Fruit fly (Drosophila melanogaster) whole organism, embryonic: ENCODE results near the gene CG42763.

Experiments used
- Bgb ChIP-seq: fragments of 200-800 bp; sonication (Bioruptor generic); IDR thresholded peaks from 2 replicates; pipeline ENCODE4 v1.3.6; 2022; ENCODE audit warnings: missing biosample characterization, missing genetic modification characterization; ENCODE audit not compliant: partially characterized antibody
- CG10209 ChIP-seq: fragments of 200-800 bp; sonication (Bioruptor generic); optimal IDR thresholded peaks from 3 replicates; lab custom pipeline; 2017; ENCODE audit warnings: missing biosample characterization, mild to moderate bottlenecking, missing genetic modification characterization, missing genetic modification reagents
- CG10543 ChIP-seq: fragments of 200-800 bp; sonication (Bioruptor generic); optimal IDR thresholded peaks from 3 replicates; lab custom pipeline; 2017; ENCODE audit warnings: missing biosample characterization, mild to moderate bottlenecking, missing genetic modification characterization, moderate library complexity
- CG12769 ChIP-seq: fragments of 200-800 bp; sonication (Bioruptor generic); optimal IDR thresholded peaks from 2 replicates; lab custom pipeline; 2019; ENCODE audit warnings: missing biosample characterization, mild to moderate bottlenecking, missing genetic modification characterization, moderate library complexity
- CG1529 ChIP-seq: fragments of 200-800 bp; sonication (Bioruptor generic); optimal IDR thresholded peaks from 3 replicates; lab custom pipeline; 2018; ENCODE audit warnings: missing biosample characterization, missing genetic modification characterization
- CG15514 ChIP-seq: fragments of 200-800 bp; sonication (Bioruptor generic); optimal IDR thresholded peaks from 3 replicates; lab custom pipeline; 2017; ENCODE audit warnings: missing biosample characterization, missing genetic modification characterization, mild to moderate bottlenecking, moderate library complexity, missing genetic modification reagents
- CG16813 ChIP-seq: fragments of 200-800 bp; sonication (Bioruptor generic); IDR thresholded peaks from 3 replicates; pipeline ENCODE4 v1.3.6; 2022; ENCODE audit warnings: missing biosample characterization, missing genetic modification characterization; ENCODE audit not compliant: partially characterized antibody
- CG18262 ChIP-seq: fragments of 200-800 bp; optimal IDR thresholded peaks from 3 replicates; lab custom pipeline; 2019; ENCODE audit warnings: missing biosample characterization, mild to moderate bottlenecking, missing genetic modification characterization, moderate library complexity
- CG42726 ChIP-seq: fragments of 200-800 bp; sonication (Bioruptor generic); IDR thresholded peaks from 2 replicates; pipeline ENCODE4 v1.3.6; 2022; ENCODE audit warnings: missing biosample characterization, missing genetic modification characterization; ENCODE audit not compliant: partially characterized antibody
- CG5180 ChIP-seq: fragments of 200-800 bp; sonication (Bioruptor generic); optimal IDR thresholded peaks from 3 replicates; lab custom pipeline; 2017; ENCODE audit warnings: missing biosample characterization, missing genetic modification characterization, mild to moderate bottlenecking, moderate library complexity, missing genetic modification reagents
- CG7745 ChIP-seq: fragments of 200-800 bp; sonication (Bioruptor generic); optimal IDR thresholded peaks from 2 replicates; lab custom pipeline; 2018; ENCODE audit warnings: missing biosample characterization, mild to moderate bottlenecking, missing genetic modification characterization, moderate library complexity
- CG8281 ChIP-seq: fragments of 200-800 bp; sonication (Bioruptor generic); optimal IDR thresholded peaks from 2 replicates; lab custom pipeline; 2018; ENCODE audit warnings: missing biosample characterization, mild to moderate bottlenecking, missing genetic modification characterization, moderate library complexity
- CG8290 ChIP-seq, 3 experiments: fragments of 200-800 bp; sonication (Bioruptor generic); optimal IDR thresholded peaks; 2 replicates each; lab custom pipeline; 2016 to 2019; ENCODE audit warnings: missing biosample characterization in 3 of 3, missing genetic modification characterization in 3 of 3, mild to moderate bottlenecking in 2 of 3, moderate library complexity in 1 of 3
- Eip74EF ChIP-seq, 2 experiments: fragments of 200-800 bp in 1 of 2; fragments of >200 bp in 1 of 2; sonication (Bioruptor generic) in 1 of 2; optimal IDR thresholded peaks; 2 replicates each; lab custom pipeline; 2017 to 2019; ENCODE audit warnings: missing biosample characterization in 2 of 2, missing genetic modification characterization in 2 of 2, mild to moderate bottlenecking in 1 of 2, moderate library complexity in 1 of 2
- H2.0 ChIP-seq: fragments of 200-800 bp; sonication (Bioruptor generic); IDR thresholded peaks from 2 replicates; pipeline ENCODE4 v1.3.6; 2022; ENCODE audit warnings: missing biosample characterization, missing genetic modification characterization
- HLHmδ ChIP-seq: fragments of 200-800 bp; sonication (Bioruptor generic); optimal IDR thresholded peaks from 2 replicates; lab custom pipeline; 2018; ENCODE audit warnings: missing biosample characterization, mild to moderate bottlenecking, missing genetic modification characterization, moderate library complexity
- Jarid2 ChIP-seq: fragments of 200-800 bp; sonication (Bioruptor generic); optimal IDR thresholded peaks from 3 replicates; lab custom pipeline; 2017; ENCODE audit warnings: mild to moderate bottlenecking, missing biosample characterization, missing genetic modification reagents, missing genetic modification characterization
- Med ChIP-seq: fragments of 200-800 bp; sonication (Bioruptor generic); peaks from one replicate; lab custom pipeline; 2016; ENCODE audit warnings: missing biosample characterization, missing genetic modification characterization, mild to moderate bottlenecking, inconsistent platforms, moderate library complexity
- Mrtf ChIP-seq: fragments of 200-800 bp; sonication (Bioruptor generic); IDR thresholded peaks from 3 replicates; pipeline ENCODE4 v1.3.6; 2022; ENCODE audit warnings: missing biosample characterization, missing genetic modification characterization
- Opbp ChIP-seq: fragments of 200-800 bp; sonication (Bioruptor generic); IDR thresholded peaks from 3 replicates; pipeline ENCODE4 v1.3.6; 2022; ENCODE audit warnings: missing biosample characterization, missing genetic modification characterization; ENCODE audit not compliant: partially characterized antibody
- Vsx1 ChIP-seq: fragments of 200-800 bp; sonication (Bioruptor generic); optimal IDR thresholded peaks from 2 replicates; lab custom pipeline; 2017; ENCODE audit warnings: missing biosample characterization, mild to moderate bottlenecking, missing genetic modification characterization, missing genetic modification reagents
- amos ChIP-seq: fragments of 200-800 bp; sonication (Bioruptor generic); IDR thresholded peaks from 2 replicates; pipeline ENCODE4 v1.3.6; 2022; ENCODE audit warnings: missing biosample characterization, missing genetic modification characterization; ENCODE audit not compliant: partially characterized antibody
- ato ChIP-seq: fragments of 200-800 bp; sonication (Bioruptor generic); IDR thresholded peaks from 2 replicates; pipeline ENCODE4 v1.3.6; 2022; ENCODE audit warnings: missing biosample characterization, missing genetic modification characterization; ENCODE audit not compliant: partially characterized antibody
- bbx ChIP-seq: fragments of 200-800 bp; sonication (Bioruptor generic); IDR thresholded peaks from 2 replicates; pipeline ENCODE4 v1.3.6; 2022; ENCODE audit warnings: missing biosample characterization, missing genetic modification characterization; ENCODE audit not compliant: partially characterized antibody
- br ChIP-seq: fragments of >200 bp; optimal IDR thresholded peaks from 2 replicates; lab custom pipeline; 2017
- caup ChIP-seq: fragments of 200-800 bp; sonication (Bioruptor generic); optimal IDR thresholded peaks from 3 replicates; lab custom pipeline; 2017; ENCODE audit warnings: missing biosample characterization, mild to moderate bottlenecking, missing genetic modification characterization, moderate library complexity; ENCODE audit not compliant: severe bottlenecking
- chinmo ChIP-seq: fragments of 200-800 bp; sonication (Bioruptor generic); IDR thresholded peaks from 4 replicates; pipeline ENCODE4 v1.3.6; 2022; ENCODE audit warnings: missing biosample characterization, missing genetic modification characterization; ENCODE audit not compliant: partially characterized antibody
- crol ChIP-seq: fragments of 200-800 bp; sonication (Bioruptor generic); IDR thresholded peaks from 2 replicates; pipeline ENCODE4 v1.3.6; 2022; ENCODE audit warnings: missing biosample characterization, missing genetic modification characterization
- disco-r ChIP-seq: fragments of 200-800 bp; sonication (Bioruptor generic); optimal IDR thresholded peaks from 2 replicates; lab custom pipeline; 2016; ENCODE audit warnings: missing biosample characterization, missing genetic modification characterization
- en ChIP-seq: fragments of 200-800 bp; sonication (Bioruptor generic); optimal IDR thresholded peaks from 2 replicates; lab custom pipeline; 2016; ENCODE audit warnings: missing biosample characterization, missing genetic modification characterization
- eve ChIP-seq, 2 experiments: fragments of >200 bp; optimal IDR thresholded peaks; 2 replicates each; lab custom pipeline; 2017; ENCODE audit warnings: missing biosample characterization in 2 of 2, missing genetic modification characterization in 2 of 2
- fd102C ChIP-seq: fragments of 200-800 bp; sonication (Bioruptor generic); optimal IDR thresholded peaks from 2 replicates; lab custom pipeline; 2018; ENCODE audit warnings: missing biosample characterization, mild to moderate bottlenecking, missing genetic modification characterization, moderate library complexity
- hbn ChIP-seq: fragments of 200-800 bp; sonication (Bioruptor generic); IDR thresholded peaks from 2 replicates; pipeline ENCODE4 v1.3.6; 2022; ENCODE audit warnings: missing biosample characterization, missing genetic modification characterization; ENCODE audit not compliant: partially characterized antibody
- inv ChIP-seq: fragments of 200-800 bp; sonication (Bioruptor generic); IDR thresholded peaks from 2 replicates; pipeline ENCODE4 v1.3.6; 2022; ENCODE audit warnings: missing biosample characterization, missing genetic modification characterization; ENCODE audit not compliant: partially characterized antibody
- kni ChIP-seq: fragments of 200-800 bp; sonication (Bioruptor generic); optimal IDR thresholded peaks from 3 replicates; lab custom pipeline; 2017; ENCODE audit warnings: mild to moderate bottlenecking, missing biosample characterization, missing genetic modification reagents, missing genetic modification characterization
- lab ChIP-seq: fragments of 200-800 bp; sonication (Bioruptor generic); optimal IDR thresholded peaks from 3 replicates; lab custom pipeline; 2017; ENCODE audit warnings: missing biosample characterization, missing genetic modification characterization, mild to moderate bottlenecking, moderate library complexity, missing genetic modification reagents
- maf-S ChIP-seq: fragments of 200-800 bp; sonication (Bioruptor generic); optimal IDR thresholded peaks from 2 replicates; lab custom pipeline; 2016; ENCODE audit warnings: missing biosample characterization, missing genetic modification characterization
- nau ChIP-seq: fragments of 200-800 bp; sonication (Bioruptor generic); optimal IDR thresholded peaks from 3 replicates; lab custom pipeline; 2017; ENCODE audit warnings: missing biosample characterization, mild to moderate bottlenecking, missing genetic modification characterization, missing genetic modification reagents
- otp ChIP-seq: fragments of 200-800 bp; sonication (Bioruptor generic); IDR thresholded peaks from 3 replicates; pipeline ENCODE4, ENCODE4 v1.3.6; 2022; ENCODE audit warnings: missing biosample characterization, missing genetic modification characterization
- phol ChIP-seq: fragments of 200-800 bp; sonication (Bioruptor generic); optimal IDR thresholded peaks from 3 replicates; lab custom pipeline; 2018; ENCODE audit warnings: missing biosample characterization, mild to moderate bottlenecking, missing genetic modification characterization, moderate library complexity
- sd ChIP-seq: fragments of 200-800 bp; sonication (Bioruptor generic); optimal IDR thresholded peaks from 3 replicates; lab custom pipeline; 2018; ENCODE audit warnings: missing biosample characterization, mild to moderate bottlenecking, missing genetic modification characterization, moderate library complexity
- sens-2 ChIP-seq: fragments of 200-800 bp; sonication (Bioruptor generic); IDR thresholded peaks from 2 replicates; pipeline ENCODE4 v1.3.6; 2022; ENCODE audit warnings: missing biosample characterization, missing genetic modification characterization
- sim ChIP-seq: fragments of 200-800 bp; sonication (Bioruptor generic); IDR thresholded peaks from 2 replicates; pipeline ENCODE4 v1.3.6; 2022; ENCODE audit warnings: missing biosample characterization, missing genetic modification characterization
- tll ChIP-seq, 2 experiments: fragments of 200-800 bp in 1 of 2; fragments of >200 bp in 1 of 2; sonication (Bioruptor generic) in 1 of 2; optimal IDR thresholded peaks; 2 replicates each; lab custom pipeline; 2017 to 2019; ENCODE audit warnings: missing biosample characterization in 2 of 2, missing genetic modification characterization in 2 of 2, mild to moderate bottlenecking in 1 of 2, moderate library complexity in 1 of 2
- wek ChIP-seq: fragments of 200-800 bp; sonication (Bioruptor generic); optimal IDR thresholded peaks from 3 replicates; lab custom pipeline; 2018; ENCODE audit warnings: missing biosample characterization, mild to moderate bottlenecking, missing genetic modification characterization, moderate library complexity
- zen2 ChIP-seq: fragments of 200-800 bp; sonication (Bioruptor generic); IDR thresholded peaks from 3 replicates; pipeline ENCODE4 v1.3.6; 2022; ENCODE audit warnings: missing biosample characterization, missing genetic modification characterization; ENCODE audit not compliant: partially characterized antibody

Gene CG42763

dm6 chr2L:8163588-8164166 is 18.8 kb upstream of the CG42763 start (continued):
- TF ChIP-seq lab (GFP tag; lab: Kevin White, UChicago), result peak; percentile 3
- TF ChIP-seq Mrtf, result no peak
- peak; percentile 4 for TF ChIP-seq caup (GFP tag; lab: Kevin White, UChicago)
- peak; percentile 4; the same call in 1 of the 3 replicates for TF ChIP-seq otp
- TF ChIP-seq CG16813, result no peak
- peak; percentile 15 for TF ChIP-seq wek (GFP tag; lab: Kevin White, UChicago)
- no peak for TF ChIP-seq en (GFP tag; lab: Kevin White, UChicago)
- TF ChIP-seq tll (GFP tag; optimal IDR thresholded peaks at IDR 0.05; lab: Kevin White, UChicago), result peak in 1 of 2 experiments; percentile 78
- TF ChIP-seq CG15514 (GFP tag; lab: Kevin White, UChicago), result peak; percentile 12
- no peak for TF ChIP-seq hbn (GFP tag; lab: Robert Waterston, UW)
- no peak for TF ChIP-seq zen2 (GFP tag; lab: Robert Waterston, UW)
- 0 out of 2 replicates have a peak, but pooled peaks have one; percentile 45 for TF ChIP-seq sens-2
- TF ChIP-seq kni, result peak; percentile 53
- TF ChIP-seq ato, result no peak
- 0 out of 2 replicates have a peak, but pooled peaks have one; percentile 1 for TF ChIP-seq H2.0 (GFP tag; lab: Robert Waterston, UW)
- peak; percentile 18 for TF ChIP-seq sd
- TF ChIP-seq CG12769 (tag; lab: Kevin White, UChicago), result peak; percentile 70
- peak in 1 of 2 experiments; percentile 53 for TF ChIP-seq Eip74EF (GFP tag; optimal IDR thresholded peaks at IDR 0.05; lab: Kevin White, UChicago)
- no peak for TF ChIP-seq br (lab: Kevin White, UChicago)
- TF ChIP-seq Med (GFP tag; lab: Kevin White, UChicago), result peak; percentile 76
- peak; percentile 33 for TF ChIP-seq Vsx1
- no peak for TF ChIP-seq disco-r
- 0 out of 4 replicates have a peak, but pooled peaks have one; percentile 50 for TF ChIP-seq chinmo (GFP tag; lab: Robert Waterston, UW)
- TF ChIP-seq eve (GFP tag; optimal IDR thresholded peaks at IDR 0.05; lab: Kevin White, UChicago), result peak in 1 of 2 experiments; percentile 59
- TF ChIP-seq CG7745, result peak; percentile 2
- peak; percentile 9 for TF ChIP-seq CG8281
- TF ChIP-seq amos (GFP tag; lab: Robert Waterston, UW), result 0 out of 2 replicates have a peak, but pooled peaks have one; percentile 17
- TF ChIP-seq CG1529 (GFP tag; lab: Kevin White, UChicago), result no peak

- TF ChIP-seq fd102C (GFP tag; lab: Kevin White, UChicago) (peak; percentile 56), Jarid2 (GFP tag; lab: Kevin White, UChicago) (peak; percentile 98), CG8290 (GFP tag; optimal IDR thresholded peaks at IDR 0.05; lab: Kevin White, UChicago) (no peak), CG8290 (tag; optimal IDR thresholded peaks at IDR 0.05; lab: Kevin White, UChicago) (no peak), CG5180 (GFP tag; lab: Kevin White, UChicago) (peak; percentile 4), Opbp (GFP tag; lab: Robert Waterston, UW) (peak; percentile 53; the same call in 1 of the 3 replicates), crol (GFP tag; lab: Robert Waterston, UW) (peak; percentile 4; the same call in 1 of the 2 replicates), CG42726 (GFP tag; lab: Robert Waterston, UW) (peak; percentile 49; the same call in 1 of the 2 replicates), CG18262 (tag; lab: Kevin White, UChicago) (no peak), ato (peak; percentile 13; the same call in 1 of the 2 replicates), CG10543 (GFP tag; lab: Kevin White, UChicago) (peak; percentile 56), bbx (GFP tag; lab: Robert Waterston, UW) (0 out of 2 replicates have a peak, but pooled peaks have one; percentile 9), inv (GFP tag; lab: Robert Waterston, UW) (peak; percentile 6; the same call in 1 of the 2 replicates), HLHmδ (peak; percentile 39), CG10209 (GFP tag; lab: Kevin White, UChicago) (peak; percentile 15), en (GFP tag; lab: Kevin White, UChicago) (no peak), maf-S (GFP tag; lab: Kevin White, UChicago) (no peak), phol (tag; lab: Kevin White, UChicago) (no peak), nau (peak; percentile 51), sim (GFP tag; lab: Robert Waterston, UW) (0 out of 2 replicates have a peak, but pooled peaks have one; percentile 1), Bgb (GFP tag; lab: Robert Waterston, UW) (peak; percentile 47; the same call in 1 of the 2 replicates)
These were observed 18.1 kb upstream of the CG42763 start, which contains the start of gene Piezo for dm6 chr2L:8163025-8163351. Gene Piezo, plus strand, starts transcription at chr2L:8163073.
